Fruit fly (Drosophila melanogaster) whole organism, prepupa: Measurements from ENCODE around the gene CG9147.

ENCODE experiments used
- Blimp-1 ChIP-seq: fragments of 200-800 bp; sonication (Bioruptor generic); optimal IDR thresholded peaks from 3 replicates; lab custom pipeline; 2017; ENCODE audit warnings: missing biosample characterization, missing genetic modification characterization, mild to moderate bottlenecking, moderate library complexity, missing genetic modification reagents
- CG10669 ChIP-seq: fragments of 200-800 bp; sonication (Bioruptor generic); optimal IDR thresholded peaks from 3 replicates; lab custom pipeline; 2018; ENCODE audit warnings: missing biosample characterization, mild to moderate bottlenecking, missing genetic modification characterization, moderate library complexity
- CG11294 ChIP-seq: fragments of 200-800 bp; sonication (Bioruptor generic); IDR thresholded peaks from 2 replicates; pipeline ENCODE4 v1.3.6; 2022; ENCODE audit warnings: missing biosample characterization, missing genetic modification characterization
- CG11762 ChIP-seq: fragments of 200-800 bp; sonication (Bioruptor generic); optimal IDR thresholded peaks from 3 replicates; lab custom pipeline; 2016; ENCODE audit warnings: missing biosample characterization, missing genetic modification characterization; ENCODE audit not compliant: insufficient read depth
- CG11902 ChIP-seq: fragments of 200-800 bp; sonication (Bioruptor generic); optimal IDR thresholded peaks from 3 replicates; lab custom pipeline; 2016; ENCODE audit warnings: missing biosample characterization, missing genetic modification characterization
- CG1621 ChIP-seq: fragments of 200-800 bp; sonication (Bioruptor generic); optimal IDR thresholded peaks from 3 replicates; lab custom pipeline; 2018; ENCODE audit warnings: missing biosample characterization, mild to moderate bottlenecking, missing genetic modification characterization
- CG16779 ChIP-seq: fragments of 200-800 bp; sonication (Bioruptor generic); optimal IDR thresholded peaks from 3 replicates; lab custom pipeline; 2017; ENCODE audit warnings: missing biosample characterization, mild to moderate bottlenecking, missing genetic modification characterization
- CG3032 ChIP-seq: fragments of 200-800 bp; optimal IDR thresholded peaks from 2 replicates; lab custom pipeline; 2019; ENCODE audit warnings: missing biosample characterization, mild to moderate bottlenecking, missing genetic modification characterization, moderate library complexity
- CG32006 ChIP-seq: fragments of 200-800 bp; sonication (Bioruptor generic); optimal IDR thresholded peaks from 3 replicates; lab custom pipeline; 2017; ENCODE audit warnings: missing biosample characterization, mild to moderate bottlenecking, missing genetic modification characterization
- CG34406 ChIP-seq: fragments of 200-800 bp; sonication (Bioruptor generic); optimal IDR thresholded peaks from 3 replicates; lab custom pipeline; 2016; ENCODE audit warnings: missing biosample characterization, missing genetic modification characterization
- CG3919 ChIP-seq: fragments of 200-800 bp; sonication (Bioruptor generic); optimal IDR thresholded peaks from 3 replicates; lab custom pipeline; 2016; ENCODE audit warnings: missing biosample characterization, missing genetic modification characterization
- CG4318 ChIP-seq: fragments of 200-800 bp; sonication (Bioruptor generic); optimal IDR thresholded peaks from 3 replicates; lab custom pipeline; 2017; ENCODE audit warnings: missing biosample characterization, mild to moderate bottlenecking, missing genetic modification characterization
- CG6808 ChIP-seq: fragments of 200-800 bp; sonication (Bioruptor generic); optimal IDR thresholded peaks from 3 replicates; lab custom pipeline; 2017; ENCODE audit warnings: missing biosample characterization, missing genetic modification characterization, mild to moderate bottlenecking, moderate library complexity, missing genetic modification reagents
- CG6854 ChIP-seq: fragments of 200-800 bp; sonication (Bioruptor generic); optimal IDR thresholded peaks from 2 replicates; lab custom pipeline; 2017; ENCODE audit warnings: missing biosample characterization, mild to moderate bottlenecking, missing genetic modification characterization
- CG8319 ChIP-seq: fragments of 200-800 bp; sonication (Bioruptor generic); optimal IDR thresholded peaks from 3 replicates; lab custom pipeline; 2016; ENCODE audit warnings: missing biosample characterization, missing genetic modification characterization
- CG8632 ChIP-seq: fragments of 200-800 bp; sonication (Bioruptor generic); optimal IDR thresholded peaks from 3 replicates; lab custom pipeline; 2016; ENCODE audit warnings: missing biosample characterization, missing genetic modification characterization
- CG9139 ChIP-seq: fragments of 200-800 bp; sonication (Bioruptor generic); optimal IDR thresholded peaks from 3 replicates; lab custom pipeline; 2017; ENCODE audit warnings: missing biosample characterization, mild to moderate bottlenecking, missing genetic modification characterization
- Eip78C ChIP-seq: fragments of 200-800 bp; sonication (Bioruptor generic); peaks from one replicate; lab custom pipeline; 2016; ENCODE audit warnings: missing biosample characterization, missing genetic modification characterization
- Eip93F ChIP-seq: fragments of 200-800 bp; sonication (Bioruptor generic); optimal IDR thresholded peaks from 2 replicates; lab custom pipeline; 2016; ENCODE audit warnings: missing biosample characterization, mild to moderate bottlenecking, missing genetic modification characterization
- Hr39 ChIP-seq: fragments of 200-800 bp; sonication (Bioruptor generic); optimal IDR thresholded peaks from 2 replicates; lab custom pipeline; 2016; ENCODE audit warnings: missing biosample characterization, missing genetic modification characterization
- Lpt ChIP-seq: fragments of 200-800 bp; sonication (Bioruptor generic); optimal IDR thresholded peaks from 3 replicates; lab custom pipeline; 2016; ENCODE audit warnings: missing biosample characterization, missing genetic modification characterization
- Smox ChIP-seq: fragments of 200-800 bp; sonication (Bioruptor generic); optimal IDR thresholded peaks from 3 replicates; lab custom pipeline; 2016; ENCODE audit warnings: missing biosample characterization, missing genetic modification characterization
- Sox102F ChIP-seq: fragments of 200-800 bp; sonication (Bioruptor generic); optimal IDR thresholded peaks from 2 replicates; lab custom pipeline; 2016; ENCODE audit warnings: missing biosample characterization, mild to moderate bottlenecking, missing genetic modification characterization
- Sox14 ChIP-seq: fragments of 200-800 bp; sonication (Bioruptor generic); optimal IDR thresholded peaks from 3 replicates; lab custom pipeline; 2016; ENCODE audit warnings: missing biosample characterization, missing genetic modification characterization
- achi ChIP-seq: fragments of 200-800 bp; sonication (Bioruptor generic); optimal IDR thresholded peaks from 3 replicates; lab custom pipeline; 2016; ENCODE audit warnings: missing biosample characterization, missing genetic modification characterization
- acj6 ChIP-seq: fragments of 200-800 bp; sonication (Bioruptor generic); optimal IDR thresholded peaks from 3 replicates; lab custom pipeline; 2016; ENCODE audit warnings: missing biosample characterization, missing genetic modification characterization
- dac ChIP-seq: fragments of 200-800 bp; sonication (Bioruptor generic); optimal IDR thresholded peaks from 2 replicates; lab custom pipeline; 2017; ENCODE audit warnings: missing biosample characterization, mild to moderate bottlenecking, missing genetic modification characterization
- esn ChIP-seq: fragments of 200-800 bp; sonication (Bioruptor generic); optimal IDR thresholded peaks from 2 replicates; lab custom pipeline; 2016; ENCODE audit warnings: missing biosample characterization, mild to moderate bottlenecking, missing genetic modification characterization, moderate library complexity
- fd85E ChIP-seq: fragments of 200-800 bp; sonication (Bioruptor generic); optimal IDR thresholded peaks from 3 replicates; lab custom pipeline; 2016; ENCODE audit warnings: missing biosample characterization, missing genetic modification characterization
- fkh ChIP-seq: fragments of 200-800 bp; sonication (Bioruptor generic); optimal IDR thresholded peaks from 3 replicates; lab custom pipeline; 2017; ENCODE audit warnings: missing biosample characterization, mild to moderate bottlenecking, missing genetic modification characterization, moderate library complexity
- lz ChIP-seq: fragments of 200-800 bp; sonication (Bioruptor generic); optimal IDR thresholded peaks from 3 replicates; lab custom pipeline; 2016; ENCODE audit warnings: missing biosample characterization, missing genetic modification characterization
- net ChIP-seq: fragments of 200-800 bp; sonication (Bioruptor generic); optimal IDR thresholded peaks from 3 replicates; lab custom pipeline; 2016; ENCODE audit warnings: missing biosample characterization, missing genetic modification characterization
- pdm3 ChIP-seq: fragments of 200-800 bp; sonication (Bioruptor generic); optimal IDR thresholded peaks from 3 replicates; lab custom pipeline; 2016; ENCODE audit warnings: missing biosample characterization, missing genetic modification characterization
- spab ChIP-seq: fragments of 200-800 bp; sonication (Bioruptor generic); optimal IDR thresholded peaks from 2 replicates; lab custom pipeline; 2017; ENCODE audit warnings: missing biosample characterization, mild to moderate bottlenecking, missing genetic modification characterization, missing genetic modification reagents
- ss ChIP-seq, 2 experiments: fragments of 200-800 bp; sonication (Bioruptor generic); optimal IDR thresholded peaks; 2 replicates in 1 of 2; 3 replicates in 1 of 2; lab custom pipeline; 2017 to 2018; ENCODE audit warnings: mild to moderate bottlenecking in 2 of 2, missing biosample characterization in 2 of 2, missing genetic modification characterization in 2 of 2, moderate library complexity in 1 of 2
- svp ChIP-seq: fragments of 200-800 bp; sonication (Bioruptor generic); peaks from one replicate; lab custom pipeline; 2016; ENCODE audit warnings: missing biosample characterization, missing genetic modification characterization
- vri ChIP-seq: fragments of 200-800 bp; sonication (Bioruptor generic); optimal IDR thresholded peaks from 3 replicates; lab custom pipeline; 2016; ENCODE audit warnings: missing biosample characterization, mild to moderate bottlenecking, missing genetic modification characterization

Gene CG9147

DNA sequence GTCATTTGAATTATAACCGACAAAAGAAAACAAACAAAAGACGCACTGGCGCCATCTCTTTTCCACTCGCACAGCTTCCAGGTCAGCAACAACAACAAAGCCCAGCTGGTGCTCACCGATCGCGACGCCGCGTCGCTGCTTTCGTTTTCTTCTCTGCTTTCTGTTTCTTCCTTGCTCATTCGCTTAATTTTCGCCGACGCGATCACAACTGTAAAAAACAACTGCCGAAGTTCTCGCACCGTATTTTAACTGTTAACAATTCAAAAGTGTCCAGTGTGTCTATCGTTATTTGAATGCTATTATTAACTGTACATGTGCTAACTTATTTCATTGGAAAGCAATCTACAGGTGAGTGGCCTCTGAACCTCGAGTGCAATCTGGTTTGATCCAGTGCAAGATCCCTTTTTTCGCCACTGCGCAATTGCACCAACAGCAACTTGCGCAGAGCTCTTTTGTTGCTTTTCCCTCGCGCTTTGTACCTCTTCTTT is 34.4 kb downstream of the CG9147 start, which contains the start of gene stai (continued):
- TF ChIP-seq Hr39 (no peak), Blimp-1 (GFP tag; lab: Kevin White, UChicago) (peak; percentile 88), ss (GFP tag; optimal IDR thresholded peaks at IDR 0.05; lab: Kevin White, UChicago) (peak; percentile 59 to 74), CG3919 (GFP tag; lab: Kevin White, UChicago) (peak; percentile 57), esn (GFP tag; lab: Kevin White, UChicago) (peak; percentile 45), Smox (GFP tag; lab: Kevin White, UChicago) (no peak), Lpt (GFP tag; lab: Kevin White, UChicago) (peak; percentile 4), CG16779 (no peak), CG6854 (GFP tag; lab: Kevin White, UChicago) (peak; percentile 68), fkh (GFP tag; lab: Kevin White, UChicago) (peak; percentile 65), CG1621 (tag; lab: Kevin White, UChicago) (peak; percentile 24), CG11294 (GFP tag; lab: Robert Waterston, UW) (no peak), CG11762 (peak; percentile 12), CG11902 (GFP tag; lab: Kevin White, UChicago) (no peak), CG3032 (tag; lab: Kevin White, UChicago) (no peak), lz (GFP tag; lab: Kevin White, UChicago) (peak; percentile 13), CG8632 (GFP tag; lab: Kevin White, UChicago) (no peak), dac (peak; percentile 21), pdm3 (no peak), Eip93F (GFP tag; lab: Kevin White, UChicago) (no peak), Sox102F (GFP tag; lab: Kevin White, UChicago) (peak; percentile 47), acj6 (GFP tag; lab: Kevin White, UChicago) (no peak), CG9139 (GFP tag; lab: Kevin White, UChicago) (peak; percentile 51), Sox14 (GFP tag; lab: Kevin White, UChicago) (peak; percentile 56), net (peak; percentile 41), CG34406 (GFP tag; lab: Kevin White, UChicago) (no peak), achi (GFP tag; lab: Kevin White, UChicago) (peak; percentile 15), vri (GFP tag; lab: Kevin White, UChicago) (no peak), spab (GFP tag; lab: Kevin White, UChicago) (no peak), CG6808 (GFP tag; lab: Kevin White, UChicago) (peak; percentile 66), svp (peak; percentile 93), CG32006 (GFP tag; lab: Kevin White, UChicago) (peak; percentile 11), fd85E (GFP tag; lab: Kevin White, UChicago) (no peak), Eip78C (GFP tag; lab: Kevin White, UChicago) (peak; percentile 86), CG10669 (GFP tag; lab: Kevin White, UChicago) (no peak), CG8319 (no peak)

- TF ChIP-seq svp: peak; percentile 2
- no peak for TF ChIP-seq net
These were observed 43.6 kb downstream of the CG9147 start for dm6 chr2L:6109313-6109847.

- TF ChIP-seq CG4318 (GFP tag; lab: Kevin White, UChicago) (no peak), svp (peak; percentile 28)
These were observed 45.0 kb downstream of the CG9147 start for dm6 chr2L:6110781-6111180.
